Fruit fly (Drosophila melanogaster) whole organism, embryonic: ENCODE measurements around the gene kraken.

Experiments
- Ada2b ChIP-seq: fragments of 200-800 bp; sonication (Bioruptor generic); IDR thresholded peaks from 2 replicates; pipeline ENCODE4 v1.3.6; 2022; ENCODE audit warnings: missing biosample characterization, missing genetic modification characterization
- Atf-2 ChIP-seq: fragments of 200-800 bp; sonication (Bioruptor generic); optimal IDR thresholded peaks from 2 replicates; lab custom pipeline; 2016; ENCODE audit warnings: missing biosample characterization, missing genetic modification characterization
- Atf3 ChIP-seq: fragments of 200-800 bp; sonication (Bioruptor generic); optimal IDR thresholded peaks from 3 replicates; lab custom pipeline; 2016; ENCODE audit warnings: missing biosample characterization, missing genetic modification characterization
- CG10565 ChIP-seq: fragments of 200-800 bp; sonication (Bioruptor generic); optimal IDR thresholded peaks from 3 replicates; lab custom pipeline; 2016; ENCODE audit warnings: missing biosample characterization, mild to moderate bottlenecking, missing genetic modification characterization
- CG10959 ChIP-seq: fragments of 200-800 bp; sonication (Bioruptor generic); IDR thresholded peaks from 2 replicates; pipeline ENCODE4 v1.3.6; 2022; ENCODE audit warnings: missing biosample characterization, missing genetic modification characterization
- CG11456 ChIP-seq: fragments of 200-800 bp; sonication (Bioruptor generic); IDR thresholded peaks from 3 replicates; pipeline ENCODE4 v1.3.6; 2022; ENCODE audit warnings: missing biosample characterization, missing genetic modification characterization
- CG13287 ChIP-seq: fragments of 200-800 bp; sonication (Bioruptor generic); IDR thresholded peaks from 2 replicates; pipeline ENCODE4 v1.3.6; 2022; ENCODE audit warnings: missing biosample characterization, missing genetic modification characterization; ENCODE audit not compliant: partially characterized antibody
- CG13296 ChIP-seq: fragments of 200-800 bp; sonication (Bioruptor generic); optimal IDR thresholded peaks from 3 replicates; lab custom pipeline; 2018; ENCODE audit warnings: missing biosample characterization, mild to moderate bottlenecking, missing genetic modification characterization
- CG15011 ChIP-seq: fragments of 200-800 bp; sonication (Bioruptor generic); optimal IDR thresholded peaks from 3 replicates; lab custom pipeline; 2018; ENCODE audit warnings: missing biosample characterization, mild to moderate bottlenecking, missing genetic modification characterization
- CG15479 ChIP-seq: fragments of 200-800 bp; sonication (Bioruptor generic); optimal IDR thresholded peaks from 3 replicates; lab custom pipeline; 2019; ENCODE audit warnings: missing biosample characterization, mild to moderate bottlenecking, missing genetic modification characterization, moderate library complexity
- CG16779 ChIP-seq: fragments of 200-800 bp; sonication (Bioruptor generic); IDR thresholded peaks from 2 replicates; pipeline ENCODE4 v1.3.6; 2022; ENCODE audit warnings: missing biosample characterization, missing genetic modification characterization
- CG16815 ChIP-seq: fragments of 200-800 bp; sonication (Bioruptor generic); optimal IDR thresholded peaks from 3 replicates; lab custom pipeline; 2017; ENCODE audit warnings: missing biosample characterization, mild to moderate bottlenecking, missing genetic modification characterization
- CG17829 ChIP-seq: fragments of 200-800 bp; optimal IDR thresholded peaks from 2 replicates; lab custom pipeline; 2019; ENCODE audit warnings: missing biosample characterization, mild to moderate bottlenecking, missing genetic modification characterization, moderate library complexity
- CG2199 ChIP-seq: fragments of 200-800 bp; sonication (Bioruptor generic); IDR thresholded peaks from 3 replicates; pipeline ENCODE4 v1.3.6; 2022; ENCODE audit warnings: missing biosample characterization, missing genetic modification characterization
- CG2712 ChIP-seq: fragments of 200-800 bp; optimal IDR thresholded peaks from 3 replicates; lab custom pipeline; 2019; ENCODE audit warnings: missing biosample characterization, mild to moderate bottlenecking, missing genetic modification characterization, moderate library complexity
- CG2875 ChIP-seq: fragments of 200-800 bp; sonication (Bioruptor generic); optimal IDR thresholded peaks from 2 replicates; lab custom pipeline; 2017; ENCODE audit warnings: missing biosample characterization, mild to moderate bottlenecking, missing genetic modification characterization, missing genetic modification reagents
- CG32532 ChIP-seq: fragments of 200-800 bp; sonication (Bioruptor generic); IDR thresholded peaks from 2 replicates; pipeline ENCODE4 v1.3.6; 2022; ENCODE audit warnings: missing biosample characterization, missing genetic modification characterization
- CG3838 ChIP-seq: fragments of 200-800 bp; sonication (Bioruptor generic); optimal IDR thresholded peaks from 3 replicates; lab custom pipeline; 2016; ENCODE audit warnings: missing biosample characterization, missing genetic modification characterization
- CG6654 ChIP-seq: fragments of 200-800 bp; sonication (Bioruptor generic); optimal IDR thresholded peaks from 2 replicates; lab custom pipeline; 2017; ENCODE audit warnings: missing biosample characterization, mild to moderate bottlenecking, missing genetic modification characterization
- CG6791 ChIP-seq: fragments of 200-800 bp; sonication (Bioruptor generic); IDR thresholded peaks from 3 replicates; pipeline ENCODE4 v1.3.6; 2022; ENCODE audit warnings: missing biosample characterization, missing genetic modification characterization; ENCODE audit not compliant: partially characterized antibody
- CG8089 ChIP-seq: fragments of 200-800 bp; sonication (Bioruptor generic); optimal IDR thresholded peaks from 3 replicates; lab custom pipeline; 2016; ENCODE audit warnings: missing biosample characterization, missing genetic modification characterization
- CG9727 ChIP-seq: fragments of 200-800 bp; sonication (Bioruptor generic); optimal IDR thresholded peaks from 3 replicates; lab custom pipeline; 2017; ENCODE audit warnings: missing biosample characterization, mild to moderate bottlenecking, missing genetic modification characterization
- CTCF ChIP-seq: fragments of 200-800 bp; sonication (Bioruptor generic); optimal IDR thresholded peaks from 2 replicates; lab custom pipeline; 2017; ENCODE audit warnings: missing biosample characterization, mild to moderate bottlenecking, missing genetic modification characterization, moderate library complexity
- E2f1 ChIP-seq: fragments of 200-800 bp; sonication (Bioruptor generic); IDR thresholded peaks from 2 replicates; pipeline ENCODE4 v1.3.6; 2022; ENCODE audit warnings: missing biosample characterization, missing genetic modification characterization
- HLH3B ChIP-seq: fragments of 200-800 bp; sonication (Bioruptor generic); IDR thresholded peaks from 2 replicates; pipeline ENCODE4 v1.3.6; 2022; ENCODE audit warnings: missing biosample characterization, missing genetic modification characterization
- HLH54F ChIP-seq: fragments of 200-800 bp; sonication (Bioruptor generic); optimal IDR thresholded peaks from 3 replicates; lab custom pipeline; 2016; ENCODE audit warnings: missing biosample characterization, missing genetic modification characterization
- Hand ChIP-seq: fragments of 200-800 bp; sonication (Bioruptor generic); optimal IDR thresholded peaks from 2 replicates; lab custom pipeline; 2017; ENCODE audit warnings: mild to moderate bottlenecking, missing biosample characterization, missing genetic modification reagents, missing genetic modification characterization
- Hr51 ChIP-seq, 2 experiments: fragments of 200-800 bp; sonication (Bioruptor generic); optimal IDR thresholded peaks; 2 replicates in 1 of 2; 3 replicates in 1 of 2; lab custom pipeline; 2016 to 2018; ENCODE audit warnings: missing biosample characterization in 2 of 2, missing genetic modification characterization in 2 of 2, mild to moderate bottlenecking in 1 of 2, moderate library complexity in 1 of 2
- NC2β ChIP-seq: fragments of 200-800 bp; sonication (Bioruptor generic); optimal IDR thresholded peaks from 2 replicates; lab custom pipeline; 2016; ENCODE audit warnings: missing biosample characterization, missing genetic modification characterization
- NFAT ChIP-seq: fragments of 200-800 bp; sonication (Bioruptor generic); IDR thresholded peaks from 2 replicates; pipeline ENCODE4 v1.3.6; 2022; ENCODE audit warnings: missing biosample characterization, missing genetic modification characterization
- Oaz ChIP-seq: fragments of 200-800 bp; sonication (Bioruptor generic); IDR thresholded peaks from 2 replicates; pipeline ENCODE4 v1.3.6; 2022; ENCODE audit warnings: missing biosample characterization, missing genetic modification characterization
- Opbp ChIP-seq: fragments of 200-800 bp; sonication (Bioruptor generic); IDR thresholded peaks from 3 replicates; pipeline ENCODE4 v1.3.6; 2022; ENCODE audit warnings: missing biosample characterization, missing genetic modification characterization; ENCODE audit not compliant: partially characterized antibody
- Stat92E ChIP-seq, 3 experiments: fragments of >200 bp in 2 of 3; fragments of 200-800 bp in 1 of 3; sonication (Bioruptor generic) in 1 of 3; optimal IDR thresholded peaks; 2 replicates each; lab custom pipeline; 2017 to 2019; ENCODE audit warnings: missing biosample characterization in 3 of 3, missing genetic modification characterization in 3 of 3, mild to moderate bottlenecking in 1 of 3, moderate library complexity in 1 of 3
- chinmo ChIP-seq: fragments of 200-800 bp; sonication (Bioruptor generic); IDR thresholded peaks from 4 replicates; pipeline ENCODE4 v1.3.6; 2022; ENCODE audit warnings: missing biosample characterization, missing genetic modification characterization; ENCODE audit not compliant: partially characterized antibody
- crp ChIP-seq, 2 experiments: fragments of 200-800 bp; sonication (Bioruptor generic); optimal IDR thresholded peaks; 2 replicates in 1 of 2; 3 replicates in 1 of 2; lab custom pipeline; 2017; ENCODE audit warnings: missing biosample characterization in 2 of 2, missing genetic modification characterization in 2 of 2, mild to moderate bottlenecking in 1 of 2, moderate library complexity in 1 of 2
- dmrt99B ChIP-seq: fragments of 200-800 bp; sonication (Bioruptor generic); optimal IDR thresholded peaks from 2 replicates; lab custom pipeline; 2018; ENCODE audit warnings: missing biosample characterization, mild to moderate bottlenecking, missing genetic modification characterization, moderate library complexity
- ewg ChIP-seq: fragments of 200-800 bp; sonication (Bioruptor generic); optimal IDR thresholded peaks from 3 replicates; lab custom pipeline; 2017; ENCODE audit warnings: mild to moderate bottlenecking, missing biosample characterization, missing genetic modification reagents, missing genetic modification characterization
- gsb-n ChIP-seq: fragments of 200-800 bp; sonication (Bioruptor generic); optimal IDR thresholded peaks from 3 replicates; lab custom pipeline; 2018; ENCODE audit warnings: missing biosample characterization, mild to moderate bottlenecking, missing genetic modification characterization
- hb ChIP-seq: fragments of 200-800 bp; sonication (Bioruptor generic); IDR thresholded peaks from 3 replicates; pipeline ENCODE4 v1.3.6; 2022; ENCODE audit warnings: missing biosample characterization, missing genetic modification characterization; ENCODE audit not compliant: partially characterized antibody
- her ChIP-seq: fragments of 200-800 bp; sonication (Bioruptor generic); optimal IDR thresholded peaks from 2 replicates; lab custom pipeline; 2016; ENCODE audit warnings: missing biosample characterization, missing genetic modification characterization
- jumu ChIP-seq: fragments of 200-800 bp; sonication (Bioruptor generic); optimal IDR thresholded peaks from 3 replicates; lab custom pipeline; 2016; ENCODE audit warnings: missing biosample characterization, missing genetic modification characterization
- lmd ChIP-seq: fragments of 200-800 bp; sonication (Bioruptor generic); IDR thresholded peaks from 2 replicates; pipeline ENCODE4 v1.3.6; 2022; ENCODE audit warnings: missing biosample characterization, missing genetic modification characterization
- phol ChIP-seq: fragments of 200-800 bp; sonication (Bioruptor generic); optimal IDR thresholded peaks from 3 replicates; lab custom pipeline; 2018; ENCODE audit warnings: missing biosample characterization, mild to moderate bottlenecking, missing genetic modification characterization, moderate library complexity
- pita ChIP-seq: fragments of 200-800 bp; sonication (Bioruptor generic); optimal IDR thresholded peaks from 2 replicates; lab custom pipeline; 2017; ENCODE audit warnings: missing biosample characterization, mild to moderate bottlenecking, missing genetic modification characterization
- prd ChIP-seq, 3 experiments: fragments of >200 bp in 2 of 3; fragments of 200-800 bp in 1 of 3; sonication (Bioruptor generic) in 1 of 3; optimal IDR thresholded peaks in 2 of 3; IDR thresholded peaks in 1 of 3; 2 replicates in 2 of 3; 3 replicates in 1 of 3; pipeline versions ENCODE4 v1.3.6 to Lab custom; 2017 to 2022; ENCODE audit warnings: missing biosample characterization in 1 of 3, missing genetic modification characterization in 1 of 3
- sc ChIP-seq, 3 experiments: fragments of >200 bp in 2 of 3; fragments of 200-800 bp in 1 of 3; sonication (Bioruptor generic) in 1 of 3; optimal IDR thresholded peaks; 2 replicates in 2 of 3; 3 replicates in 1 of 3; lab custom pipeline; 2017; ENCODE audit warnings: mild to moderate bottlenecking in 1 of 3, missing biosample characterization in 1 of 3, missing genetic modification characterization in 1 of 3, missing genetic modification reagents in 1 of 3
- tap ChIP-seq: fragments of 200-800 bp; optimal IDR thresholded peaks from 3 replicates; lab custom pipeline; 2019; ENCODE audit warnings: missing biosample characterization, mild to moderate bottlenecking, missing genetic modification characterization, moderate library complexity
- tin ChIP-seq: fragments of 200-800 bp; sonication (Bioruptor generic); optimal IDR thresholded peaks from 3 replicates; lab custom pipeline; 2016; ENCODE audit warnings: missing biosample characterization, missing genetic modification characterization
- vvl ChIP-seq: fragments of 200-800 bp; sonication (Bioruptor generic); IDR thresholded peaks from 2 replicates; pipeline ENCODE4 v1.3.6; 2022; ENCODE audit warnings: missing biosample characterization, missing genetic modification characterization
- yki ChIP-seq: fragments of >200 bp; optimal IDR thresholded peaks from 3 replicates; lab custom pipeline; 2018

kraken gene

dm6 chr2L:892461-892860 is 39.9 kb downstream of the kraken start (continued):
- TF ChIP-seq CG32532 (GFP tag; lab: Robert Waterston, UW) (no peak), yki (no peak), CG10959 (no peak), Ada2b (GFP tag; lab: Robert Waterston, UW) (peak; percentile 39; the same call in 1 of the 2 replicates), CG2875 (GFP tag; lab: Kevin White, UChicago) (no peak), ewg (GFP tag; lab: Kevin White, UChicago) (no peak), CG9727 (GFP tag; lab: Kevin White, UChicago) (no peak), Atf3 (GFP tag; lab: Kevin White, UChicago) (no peak), dmrt99B (tag; lab: Kevin White, UChicago) (peak; percentile 55), prd (optimal IDR thresholded peaks at IDR 0.05; lab: Kevin White, UChicago) (no peak), prd (GFP tag; IDR thresholded peaks at IDR 0.05; lab: Robert Waterston, UW) (peak; percentile 61), CG6791 (GFP tag; lab: Robert Waterston, UW) (no peak), CG13287 (GFP tag; lab: Robert Waterston, UW) (0 out of 2 replicates have a peak, but pooled peaks have one; percentile 16), CG6654 (GFP tag; lab: Kevin White, UChicago) (no peak), CG15011 (no peak), tap (tag; lab: Kevin White, UChicago) (no peak), phol (tag; lab: Kevin White, UChicago) (peak; percentile 30), Oaz (GFP tag; lab: Robert Waterston, UW) (no peak), vvl (GFP tag; lab: Robert Waterston, UW) (peak; percentile 42), CG2199 (GFP tag; lab: Robert Waterston, UW) (no peak), CG3838 (no peak), HLH3B (no peak), Hand (GFP tag; lab: Kevin White, UChicago) (no peak), CG15479 (GFP tag; lab: Kevin White, UChicago) (no peak), pita (GFP tag; lab: Kevin White, UChicago) (no peak), gsb-n (tag; lab: Kevin White, UChicago) (no peak), CG13296 (GFP tag; lab: Kevin White, UChicago) (peak; percentile 9), Atf-2 (GFP tag; lab: Kevin White, UChicago) (no peak), crp (GFP tag; optimal IDR thresholded peaks at IDR 0.05; lab: Kevin White, UChicago) (no peak), NC2β (GFP tag; lab: Kevin White, UChicago) (no peak), hb (GFP tag; lab: Robert Waterston, UW) (no peak), chinmo (GFP tag; lab: Robert Waterston, UW) (no peak), CG16779 (GFP tag; lab: Robert Waterston, UW) (no peak), E2f1 (GFP tag; lab: Robert Waterston, UW) (no peak), Opbp (GFP tag; lab: Robert Waterston, UW) (no peak), NFAT (0 out of 2 replicates have a peak, but pooled peaks have one; percentile 9), CG2712 (tag; lab: Kevin White, UChicago) (peak; percentile 21), CG10565 (GFP tag; lab: Kevin White, UChicago) (no peak), lmd (peak; percentile 30), tin (peak; percentile 19), sc (optimal IDR thresholded peaks at IDR 0.05; lab: Kevin White, UChicago) (no peak), sc (GFP tag; optimal IDR thresholded peaks at IDR 0.05; lab: Kevin White, UChicago) (no peak), her (GFP tag; lab: Kevin White, UChicago) (peak; percentile 37), HLH54F (GFP tag; lab: Kevin White, UChicago) (no peak), CG16815 (GFP tag; lab: Kevin White, UChicago) (no peak), CG11456 (peak; percentile 64; the same call in 1 of the 3 replicates), CTCF (GFP tag; lab: Kevin White, UChicago) (no peak), Hr51 (GFP tag; optimal IDR thresholded peaks at IDR 0.05; lab: Kevin White, UChicago) (peak in 1 of 2 experiments; percentile 43), jumu (no peak), CG8089 (GFP tag; lab: Kevin White, UChicago) (no peak), CG17829 (tag; lab: Kevin White, UChicago) (peak; percentile 22), Stat92E (GFP tag; optimal IDR thresholded peaks at IDR 0.05; lab: Kevin White, UChicago) (no peak)
